Worm (Caenorhabditis elegans) whole organism, L4 larva: ENCODE data around the gene nipa-1.

Experiments
- F26F4.8 ChIP-seq: fragments of 200-800 bp; sonication (Bioruptor generic); conservative IDR thresholded peaks from 2 replicates; pipeline ENCODE4 v1.3.6; 2022; ENCODE audit warnings: missing genetic modification characterization, missing compliant biosample characterization
- F44E2.7 ChIP-seq: fragments of 200-800 bp; sonication (Bioruptor generic); IDR thresholded peaks from 2 replicates; pipeline ENCODE4 v2.1.2; 2022; ENCODE audit warnings: missing genetic modification characterization, missing compliant biosample characterization
- T26A8.4 ChIP-seq: fragments of 200-800 bp; sonication (Bioruptor generic); IDR thresholded peaks from 2 replicates; pipeline ENCODE4 v1.3.6; 2022; ENCODE audit warnings: missing genetic modification characterization, missing compliant biosample characterization
- Y105C5A.15 ChIP-seq: fragments of 200-800 bp; sonication (Bioruptor generic); IDR thresholded peaks from 2 replicates; pipeline ENCODE4 v1.3.6; 2022; ENCODE audit warnings: missing genetic modification characterization, missing compliant biosample characterization
- ZK546.5 ChIP-seq, 2 experiments: sonication (generic microtip); optimal IDR thresholded peaks; 2 replicates each; lab custom pipeline; 2017; ENCODE audit warnings: missing biosample characterization in 2 of 2, missing genetic modification characterization in 2 of 2
- arid-1 ChIP-seq: fragments of 200-800 bp; sonication (Bioruptor generic); conservative IDR thresholded peaks from 2 replicates; pipeline ENCODE4 v1.3.6; 2022; ENCODE audit warnings: missing genetic modification reagents, missing genetic modification characterization, missing compliant biosample characterization
- ceh-82 ChIP-seq: sonication (generic microtip); optimal IDR thresholded peaks from 2 replicates; lab custom pipeline; 2017; ENCODE audit warnings: missing biosample characterization, missing genetic modification characterization
- ces-1 ChIP-seq: fragments of 150-350 bp; sonication (generic microtip); optimal IDR thresholded peaks from 4 replicates; lab custom pipeline; 2014; ENCODE audit warnings: missing biosample characterization, missing genetic modification reagents, missing genetic modification characterization
- cey-2 ChIP-seq: sonication (generic microtip); optimal IDR thresholded peaks from 3 replicates; lab custom pipeline; 2017; ENCODE audit warnings: missing genetic modification characterization, mild to moderate bottlenecking, missing compliant biosample characterization, antibody characterized with exemption, borderline replicate concordance; ENCODE audit not compliant: insufficient read depth
- ctbp-1 ChIP-seq: fragments of 200-800 bp; sonication (Bioruptor generic); IDR thresholded peaks from 2 replicates; pipeline ENCODE4 v1.3.6; 2022; ENCODE audit warnings: missing genetic modification reagents, missing genetic modification characterization, missing compliant biosample characterization
- dmd-6 ChIP-seq: fragments of 200-800 bp; sonication (Bioruptor generic); IDR thresholded peaks from 2 replicates; pipeline ENCODE4 v1.3.6; 2022; ENCODE audit warnings: missing genetic modification reagents, missing genetic modification characterization, missing compliant biosample characterization
- dpl-1 ChIP-seq: fragments of 150-350 bp; optimal IDR thresholded peaks from 2 replicates; lab custom pipeline; 2014; ENCODE audit warnings: missing biosample characterization, missing genetic modification reagents, missing genetic modification characterization
- duxl-1 ChIP-seq: sonication (generic microtip); optimal IDR thresholded peaks from 2 replicates; lab custom pipeline; 2016; ENCODE audit warnings: mild to moderate bottlenecking, missing genetic modification characterization, moderate library complexity, missing compliant biosample characterization; ENCODE audit not compliant: poor library complexity
- egl-43 ChIP-seq: fragments of 200-800 bp; sonication (Bioruptor generic); IDR thresholded peaks from 2 replicates; pipeline ENCODE4 v1.3.6; 2022; ENCODE audit warnings: missing genetic modification reagents, missing genetic modification characterization, missing compliant biosample characterization
- fkh-10 ChIP-seq: fragments of 150-350 bp; optimal IDR thresholded peaks from 2 replicates; lab custom pipeline; 2014; ENCODE audit warnings: missing biosample characterization, missing genetic modification reagents, missing genetic modification characterization
- fos-1 ChIP-seq: fragments of 150-350 bp; optimal IDR thresholded peaks from 2 replicates; lab custom pipeline; 2014; ENCODE audit warnings: missing biosample characterization, missing genetic modification characterization
- gei-8 ChIP-seq: fragments of 200-800 bp; sonication (Bioruptor generic); optimal IDR thresholded peaks from 2 replicates; lab custom pipeline; 2018; ENCODE audit warnings: mild to moderate bottlenecking, missing genetic modification characterization, missing compliant biosample characterization
- hif-1 ChIP-seq, 2 experiments: sonication (generic microtip); optimal IDR thresholded peaks; 2 replicates each; lab custom pipeline; 2016 to 2017; ENCODE audit warnings: missing compliant biosample characterization in 2 of 2, missing genetic modification characterization in 2 of 2, missing genetic modification reagents in 2 of 2, missing genotype in 2 of 2, mild to moderate bottlenecking in 1 of 2
- hmg-1.1 ChIP-seq: fragments of 200-800 bp; sonication (Bioruptor generic); IDR thresholded peaks from 2 replicates; pipeline ENCODE4 v1.3.6; 2022; ENCODE audit warnings: missing genetic modification reagents, missing genetic modification characterization, missing compliant biosample characterization
- jun-1 ChIP-seq: fragments of 150-350 bp; optimal IDR thresholded peaks from 2 replicates; lab custom pipeline; 2014; ENCODE audit warnings: missing biosample characterization, missing genetic modification reagents, missing genetic modification characterization
- lim-7 ChIP-seq: fragments of 200-800 bp; sonication (Bioruptor generic); IDR thresholded peaks from 2 replicates; pipeline ENCODE4 v1.3.6; 2022; ENCODE audit warnings: missing genetic modification characterization, missing compliant biosample characterization
- lin-1 ChIP-seq: fragments of 200-800 bp; sonication (Bioruptor generic); IDR thresholded peaks from 2 replicates; pipeline ENCODE4 v1.3.6; 2022; ENCODE audit warnings: missing genetic modification reagents, missing genetic modification characterization, missing compliant biosample characterization
- lin-13 ChIP-seq: fragments of 150-350 bp; optimal IDR thresholded peaks from 2 replicates; lab custom pipeline; 2014; ENCODE audit warnings: missing biosample characterization, missing genetic modification reagents, missing genetic modification characterization
- lin-29 ChIP-seq: fragments of 200-800 bp; sonication (Bioruptor generic); IDR thresholded peaks from 2 replicates; pipeline ENCODE4 v1.3.6; 2022; ENCODE audit warnings: missing genetic modification reagents, missing genetic modification characterization, missing compliant biosample characterization
- lin-39 ChIP-seq: fragments of 150-350 bp; optimal IDR thresholded peaks from 2 replicates; lab custom pipeline; 2014; ENCODE audit warnings: missing biosample characterization, missing genetic modification reagents, missing genetic modification characterization
- lir-3 ChIP-seq: sonication (generic microtip); optimal IDR thresholded peaks from 2 replicates; lab custom pipeline; 2016; ENCODE audit warnings: mild to moderate bottlenecking, missing genetic modification characterization, missing compliant biosample characterization
- lsy-2 ChIP-seq, 2 experiments: fragments of 150-350 bp in 1 of 2; sonication (generic microtip) in 1 of 2; optimal IDR thresholded peaks; 2 replicates each; lab custom pipeline; 2014 to 2017; ENCODE audit warnings: missing biosample characterization in 2 of 2, missing genetic modification characterization in 2 of 2
- mdt-29 ChIP-seq: fragments of 200-800 bp; sonication (Bioruptor generic); IDR thresholded peaks from 2 replicates; pipeline ENCODE4 v1.3.6; 2022; ENCODE audit warnings: missing genetic modification reagents, missing genetic modification characterization, missing compliant biosample characterization
- mep-1 ChIP-seq: fragments of 150-350 bp; sonication (generic microtip); optimal IDR thresholded peaks from 3 replicates; lab custom pipeline; 2014; ENCODE audit warnings: missing biosample characterization, missing genetic modification characterization
- mxl-2 ChIP-seq: fragments of 200-800 bp; sonication (Bioruptor generic); conservative IDR thresholded peaks from 2 replicates; pipeline ENCODE4 v1.3.6; 2022; ENCODE audit warnings: missing genetic modification reagents, missing genetic modification characterization, missing compliant biosample characterization
- nhr-10 ChIP-seq: fragments of 150-350 bp; optimal IDR thresholded peaks from 2 replicates; lab custom pipeline; 2014; ENCODE audit warnings: missing biosample characterization, missing genetic modification characterization
- nhr-111 ChIP-seq: fragments of 200-800 bp; sonication (Bioruptor generic); optimal IDR thresholded peaks from 2 replicates; lab custom pipeline; 2018; ENCODE audit warnings: mild to moderate bottlenecking, missing genetic modification characterization, missing compliant biosample characterization
- nhr-25 ChIP-seq: sonication (generic microtip); optimal IDR thresholded peaks from 2 replicates; lab custom pipeline; 2017; ENCODE audit warnings: missing genetic modification characterization, mild to moderate bottlenecking, missing compliant biosample characterization, antibody characterized with exemption, moderate library complexity, borderline replicate concordance; ENCODE audit not compliant: insufficient read depth
- nhr-41 ChIP-seq: fragments of 200-800 bp; sonication (Bioruptor generic); IDR thresholded peaks from 2 replicates; pipeline ENCODE4 v1.3.6; 2022; ENCODE audit warnings: missing genetic modification reagents, missing genetic modification characterization, missing compliant biosample characterization
- nhr-48 ChIP-seq: sonication (generic microtip); optimal IDR thresholded peaks from 2 replicates; lab custom pipeline; 2016; ENCODE audit warnings: mild to moderate bottlenecking, missing genetic modification characterization, missing compliant biosample characterization
- nhr-6 ChIP-seq: fragments of 150-350 bp; optimal IDR thresholded peaks from 2 replicates; lab custom pipeline; 2014; ENCODE audit warnings: missing biosample characterization, missing genetic modification characterization
- nhr-76 ChIP-seq: fragments of 150-350 bp; optimal IDR thresholded peaks from 2 replicates; lab custom pipeline; 2014; ENCODE audit warnings: missing biosample characterization, missing genetic modification characterization
- nhr-77 ChIP-seq: fragments of 150-350 bp; optimal IDR thresholded peaks from 2 replicates; lab custom pipeline; 2014; ENCODE audit warnings: missing biosample characterization, missing genetic modification characterization
- pha-4 ChIP-seq, 2 experiments: fragments of 150-350 bp in 1 of 2; fragments of 200-800 bp in 1 of 2; sonication (Bioruptor generic) in 1 of 2; IDR thresholded peaks in 1 of 2; optimal IDR thresholded peaks in 1 of 2; 2 replicates each; pipeline versions ENCODE4 v1.3.6 to Lab custom; 2014 to 2022; ENCODE audit warnings: missing genetic modification characterization in 2 of 2, missing genetic modification reagents in 2 of 2, missing biosample characterization in 1 of 2, missing compliant biosample characterization in 1 of 2
- saeg-2 ChIP-seq: fragments of 200-800 bp; sonication (Bioruptor generic); IDR thresholded peaks from 2 replicates; pipeline ENCODE4 v1.3.6; 2022; ENCODE audit warnings: missing genetic modification reagents, missing genetic modification characterization, missing compliant biosample characterization
- set-16 ChIP-seq: fragments of 200-800 bp; sonication (Bioruptor generic); IDR thresholded peaks from 2 replicates; pipeline ENCODE4 v1.3.6; 2022; ENCODE audit warnings: missing genetic modification reagents, missing genetic modification characterization, missing compliant biosample characterization
- skn-1 ChIP-seq: fragments of 150-350 bp; optimal IDR thresholded peaks from 2 replicates; lab custom pipeline; 2014; ENCODE audit warnings: missing biosample characterization, missing genetic modification characterization
- snpc-1.2 ChIP-seq: fragments of 200-800 bp; sonication (Bioruptor generic); IDR thresholded peaks from 2 replicates; pipeline ENCODE4 v1.3.6; 2022; ENCODE audit warnings: missing genetic modification reagents, missing genetic modification characterization, missing compliant biosample characterization
- spr-1 ChIP-seq: sonication (generic microtip); optimal IDR thresholded peaks from 2 replicates; lab custom pipeline; 2016; ENCODE audit warnings: mild to moderate bottlenecking, missing genetic modification characterization, missing compliant biosample characterization
- unc-130 ChIP-seq: sonication (generic microtip); optimal IDR thresholded peaks from 2 replicates; lab custom pipeline; 2016; ENCODE audit warnings: missing genetic modification reagents, missing genetic modification characterization, missing compliant biosample characterization
- unc-62 ChIP-seq, 3 experiments: fragments of 150-350 bp in 1 of 3; sonication (generic microtip); optimal IDR thresholded peaks in 2 of 3; peaks in 1 of 3; 1 replicate in 1 of 3; 2 replicates in 2 of 3; lab custom pipeline; 2014 to 2017; ENCODE audit warnings: missing biosample characterization in 3 of 3, missing genetic modification characterization in 3 of 3, missing genetic modification reagents in 3 of 3, missing genotype in 1 of 3
- zfp-3 ChIP-seq: fragments of 200-800 bp; sonication (Bioruptor generic); conservative IDR thresholded peaks from 2 replicates; pipeline ENCODE4 v1.3.6; 2022; ENCODE audit warnings: missing genetic modification reagents, missing genetic modification characterization, missing compliant biosample characterization
- zip-2 ChIP-seq: fragments of 150-350 bp; optimal IDR thresholded peaks from 2 replicates; lab custom pipeline; 2014; ENCODE audit warnings: missing biosample characterization, missing genetic modification characterization
- ztf-11 ChIP-seq: fragments of 150-350 bp; optimal IDR thresholded peaks from 2 replicates; lab custom pipeline; 2014; ENCODE audit warnings: missing biosample characterization, missing genetic modification characterization

Gene nipa-1

DNA sequence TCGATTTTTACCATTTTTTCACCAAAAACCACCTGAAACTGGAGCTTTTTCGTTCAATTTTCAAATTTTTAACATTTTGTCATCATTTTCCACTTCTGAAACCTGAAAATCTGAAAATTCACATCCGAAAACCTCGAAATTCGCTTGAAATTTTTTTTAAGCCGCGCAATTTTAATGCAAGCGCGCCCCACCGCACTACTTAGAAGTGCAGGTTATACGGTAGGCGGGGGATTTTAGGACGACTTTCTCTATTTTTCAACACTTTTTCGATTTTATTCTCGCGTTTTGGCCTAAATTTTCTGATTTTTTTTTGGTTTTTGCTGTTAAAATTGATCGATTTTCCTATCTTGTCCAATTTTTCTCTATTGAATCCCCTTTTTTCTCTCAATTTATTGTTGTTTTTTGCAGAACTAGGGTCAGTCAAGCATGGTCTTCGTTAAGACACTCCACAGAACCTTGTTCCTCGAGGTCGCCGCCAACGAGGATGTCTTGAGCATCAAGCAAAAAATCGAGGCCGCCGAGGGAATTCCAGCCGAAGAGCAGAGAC is 58.9 kb downstream of the nipa-1 start, which contains the start of gene ubl-1 (continued):
- no peak for TF ChIP-seq lim-7 (GFP tag; lab: Robert Waterston, UW)
- no peak for TF ChIP-seq gei-8
- peak; percentile 40 for TF ChIP-seq unc-130 (GFP tag; lab: Kevin White, UChicago)
- TF ChIP-seq ztf-11 (tag; lab: Kevin White, UChicago): no peak
- no peak for TF ChIP-seq ces-1
- TF ChIP-seq Y105C5A.15 (GFP tag; lab: Robert Waterston, UW): no peak
- TF ChIP-seq arid-1 (GFP tag; lab: Robert Waterston, UW): peak; percentile 34; the same call in 1 of the 2 replicates
- TF ChIP-seq skn-1 (tag; lab: Kevin White, UChicago): no peak
- TF ChIP-seq unc-62 (GFP tag; optimal IDR thresholded peaks at IDR 0.05 in 1 of 2; lab: Kevin White, UChicago): peak in 1 of 2 experiments; percentile 95
- TF ChIP-seq unc-62 (tag; optimal IDR thresholded peaks at IDR 0.05; lab: Kevin White, UChicago): no peak
- no peak; the same call in 1 of the 2 replicates for TF ChIP-seq set-16 (GFP tag; lab: Robert Waterston, UW)
- peak; percentile 48 for TF ChIP-seq dmd-6
- TF ChIP-seq pha-4 (GFP tag; IDR thresholded peaks at IDR 0.05; lab: Robert Waterston, UW): peak; percentile 23; the same call in 1 of the 2 replicates
- peak; percentile 90 for TF ChIP-seq pha-4 (tag; optimal IDR thresholded peaks at IDR 0.05; lab: Kevin White, UChicago)
- peak; percentile 84 for TF ChIP-seq dpl-1 (GFP tag; lab: Kevin White, UChicago)
- TF ChIP-seq jun-1 (tag; lab: Kevin White, UChicago): no peak
- TF ChIP-seq snpc-1.2 (GFP tag; lab: Robert Waterston, UW): no peak
- peak; percentile 75 for TF ChIP-seq hmg-1.1
- peak; percentile 85 to 94 for TF ChIP-seq ZK546.5 (tag; optimal IDR thresholded peaks at IDR 0.05; lab: Kevin White, UChicago)
- TF ChIP-seq spr-1 (tag; lab: Kevin White, UChicago): no peak
- peak; percentile 94 for TF ChIP-seq mep-1
- TF ChIP-seq lsy-2 (tag; optimal IDR thresholded peaks at IDR 0.05; lab: Kevin White, UChicago): peak; percentile 94 to 99
- peak; percentile 70 for TF ChIP-seq T26A8.4 (GFP tag; lab: Robert Waterston, UW)
- TF ChIP-seq nhr-10 (tag; lab: Kevin White, UChicago): no peak
- TF ChIP-seq nhr-25: peak; percentile 57
- TF ChIP-seq lir-3 (tag; lab: Kevin White, UChicago): no peak
- TF ChIP-seq F26F4.8 (GFP tag; lab: Robert Waterston, UW): no peak
- TF ChIP-seq F44E2.7 (GFP tag; lab: Robert Waterston, UW): no peak
- TF ChIP-seq hif-1 (tag; optimal IDR thresholded peaks at IDR 0.05; lab: Kevin White, UChicago): peak in 1 of 2 experiments; percentile 70
- TF ChIP-seq ceh-82 (tag; lab: Kevin White, UChicago): no peak
- TF ChIP-seq lin-1 (GFP tag; lab: Robert Waterston, UW): no peak
- TF ChIP-seq fos-1 (tag; lab: Kevin White, UChicago): no peak
- peak; percentile 19 for TF ChIP-seq zip-2 (tag; lab: Kevin White, UChicago)
- TF ChIP-seq cey-2 (tag; lab: Kevin White, UChicago): no peak
- TF ChIP-seq nhr-77 (tag; lab: Kevin White, UChicago): peak; percentile 88
- TF ChIP-seq zfp-3 (GFP tag; lab: Robert Waterston, UW): no peak
- TF ChIP-seq nhr-6 (tag; lab: Kevin White, UChicago): peak; percentile 94
- TF ChIP-seq lin-39: no peak
- peak; percentile 90 for TF ChIP-seq fkh-10
- TF ChIP-seq nhr-48 (tag; lab: Kevin White, UChicago): no peak
- no peak for TF ChIP-seq egl-43 (GFP tag; lab: Robert Waterston, UW)
- TF ChIP-seq nhr-76 (tag; lab: Kevin White, UChicago): no peak
- peak; percentile 90 for TF ChIP-seq lin-13
- no peak for TF ChIP-seq mxl-2
- no peak for TF ChIP-seq saeg-2 (GFP tag; lab: Robert Waterston, UW)
- no peak for TF ChIP-seq nhr-41 (GFP tag; lab: Robert Waterston, UW)
- no peak for TF ChIP-seq nhr-111 (GFP tag; lab: Kevin White, UChicago)
- peak; percentile 54 for TF ChIP-seq duxl-1 (tag; lab: Kevin White, UChicago)
- TF ChIP-seq ctbp-1 (GFP tag; lab: Robert Waterston, UW): no peak
- no peak for TF ChIP-seq lin-29 (GFP tag; lab: Robert Waterston, UW)
- TF ChIP-seq mdt-29: no peak
